Fruit fly (Drosophila melanogaster) whole organism, embryonic: ENCODE results near the gene Fnta.
A peak's percentile ranks its signal among the peaks of the same experiment; 100 is the strongest.

Source experiments
- Asciz ChIP-seq: fragments of 200-800 bp; sonication (Bioruptor generic); optimal IDR thresholded peaks from 2 replicates; lab custom pipeline; 2017; ENCODE audit warnings: missing biosample characterization, mild to moderate bottlenecking, missing genetic modification characterization, missing genetic modification reagents
- Atf-2 ChIP-seq: fragments of 200-800 bp; sonication (Bioruptor generic); optimal IDR thresholded peaks from 2 replicates; lab custom pipeline; 2016; ENCODE audit warnings: missing biosample characterization, missing genetic modification characterization
- BEAF-32 ChIP-seq: fragments of 200-800 bp; sonication (Bioruptor generic); optimal IDR thresholded peaks from 3 replicates; lab custom pipeline; 2017; ENCODE audit warnings: missing biosample characterization, missing genetic modification characterization, mild to moderate bottlenecking, moderate library complexity, missing genetic modification reagents
- C15 ChIP-seq: fragments of 200-800 bp; sonication (Bioruptor generic); IDR thresholded peaks from 3 replicates; pipeline ENCODE4 v1.3.6; 2022; ENCODE audit warnings: missing biosample characterization, missing genetic modification characterization
- CG10267 ChIP-seq: fragments of 200-800 bp; sonication (Bioruptor generic); optimal IDR thresholded peaks from 2 replicates; lab custom pipeline; 2018; ENCODE audit warnings: missing biosample characterization, mild to moderate bottlenecking, missing genetic modification characterization, moderate library complexity
- CG10979 ChIP-seq: fragments of 200-800 bp; sonication (Bioruptor generic); optimal IDR thresholded peaks from 2 replicates; lab custom pipeline; 2018; ENCODE audit warnings: missing biosample characterization, mild to moderate bottlenecking, missing genetic modification characterization, moderate library complexity
- CG11456 ChIP-seq: fragments of 200-800 bp; sonication (Bioruptor generic); IDR thresholded peaks from 3 replicates; pipeline ENCODE4 v1.3.6; 2022; ENCODE audit warnings: missing biosample characterization, missing genetic modification characterization
- CG12236 ChIP-seq: fragments of 200-800 bp; sonication (Bioruptor generic); optimal IDR thresholded peaks from 2 replicates; lab custom pipeline; 2016; ENCODE audit warnings: missing biosample characterization, missing genetic modification characterization
- CG15514 ChIP-seq: fragments of 200-800 bp; sonication (Bioruptor generic); optimal IDR thresholded peaks from 3 replicates; lab custom pipeline; 2017; ENCODE audit warnings: missing biosample characterization, missing genetic modification characterization, mild to moderate bottlenecking, moderate library complexity, missing genetic modification reagents
- CG16813 ChIP-seq: fragments of 200-800 bp; sonication (Bioruptor generic); IDR thresholded peaks from 3 replicates; pipeline ENCODE4 v1.3.6; 2022; ENCODE audit warnings: missing biosample characterization, missing genetic modification characterization; ENCODE audit not compliant: partially characterized antibody
- CG17829 ChIP-seq: fragments of 200-800 bp; optimal IDR thresholded peaks from 2 replicates; lab custom pipeline; 2019; ENCODE audit warnings: missing biosample characterization, mild to moderate bottlenecking, missing genetic modification characterization, moderate library complexity
- CG2678 ChIP-seq: fragments of 200-800 bp; sonication (Bioruptor generic); optimal IDR thresholded peaks from 3 replicates; lab custom pipeline; 2019; ENCODE audit warnings: missing biosample characterization, mild to moderate bottlenecking, missing genetic modification characterization, moderate library complexity
- CG2875 ChIP-seq: fragments of 200-800 bp; sonication (Bioruptor generic); optimal IDR thresholded peaks from 2 replicates; lab custom pipeline; 2017; ENCODE audit warnings: missing biosample characterization, mild to moderate bottlenecking, missing genetic modification characterization, missing genetic modification reagents
- CG31224 ChIP-seq: fragments of 200-800 bp; sonication (Bioruptor generic); IDR thresholded peaks from 2 replicates; pipeline ENCODE4 v1.3.6; 2022; ENCODE audit warnings: missing biosample characterization, missing genetic modification characterization
- CG32532 ChIP-seq: fragments of 200-800 bp; sonication (Bioruptor generic); IDR thresholded peaks from 2 replicates; pipeline ENCODE4 v1.3.6; 2022; ENCODE audit warnings: missing biosample characterization, missing genetic modification characterization
- CG3726 ChIP-seq: fragments of 200-800 bp; sonication (Bioruptor generic); IDR thresholded peaks from 3 replicates; pipeline ENCODE4, ENCODE4 v1.3.6; 2022; ENCODE audit warnings: missing biosample characterization, missing genetic modification characterization
- CG3847 ChIP-seq: fragments of 200-800 bp; sonication (Bioruptor generic); IDR thresholded peaks from 2 replicates; pipeline ENCODE4 v1.3.6; 2022; ENCODE audit warnings: missing biosample characterization, missing genetic modification characterization
- CG5953 ChIP-seq: fragments of 200-800 bp; sonication (Bioruptor generic); IDR thresholded peaks from 2 replicates; pipeline ENCODE4 v1.3.6; 2022; ENCODE audit warnings: missing biosample characterization, missing genetic modification characterization
- D19B ChIP-seq: fragments of 200-800 bp; sonication (Bioruptor generic); optimal IDR thresholded peaks from 2 replicates; lab custom pipeline; 2017; ENCODE audit warnings: missing biosample characterization, mild to moderate bottlenecking, missing genetic modification characterization
- Dad ChIP-seq: fragments of 200-800 bp; sonication (Bioruptor generic); optimal IDR thresholded peaks from 3 replicates; lab custom pipeline; 2016; ENCODE audit warnings: missing biosample characterization, missing genetic modification characterization
- Dp ChIP-seq: fragments of 200-800 bp; sonication (Bioruptor generic); optimal IDR thresholded peaks from 2 replicates; lab custom pipeline; 2018; ENCODE audit warnings: missing biosample characterization, mild to moderate bottlenecking, missing genetic modification characterization, moderate library complexity
- E2f1 ChIP-seq: fragments of 200-800 bp; sonication (Bioruptor generic); IDR thresholded peaks from 2 replicates; pipeline ENCODE4 v1.3.6; 2022; ENCODE audit warnings: missing biosample characterization, missing genetic modification characterization
- E2f2 ChIP-seq: fragments of 200-800 bp; sonication (Bioruptor generic); IDR thresholded peaks from 2 replicates; pipeline ENCODE4 v1.3.6; 2022; ENCODE audit warnings: missing biosample characterization, missing genetic modification characterization
- Ets97D ChIP-seq: fragments of 200-800 bp; sonication (Bioruptor generic); optimal IDR thresholded peaks from 3 replicates; lab custom pipeline; 2016; ENCODE audit warnings: missing biosample characterization, missing genetic modification characterization
- H2.0 ChIP-seq: fragments of 200-800 bp; sonication (Bioruptor generic); IDR thresholded peaks from 2 replicates; pipeline ENCODE4 v1.3.6; 2022; ENCODE audit warnings: missing biosample characterization, missing genetic modification characterization
- HmgZ ChIP-seq: fragments of 200-800 bp; sonication (Bioruptor generic); optimal IDR thresholded peaks from 2 replicates; lab custom pipeline; 2018; ENCODE audit warnings: missing biosample characterization, mild to moderate bottlenecking, missing genetic modification characterization
- Hmr ChIP-seq: fragments of 200-800 bp; sonication (Bioruptor generic); optimal IDR thresholded peaks from 3 replicates; lab custom pipeline; 2017; ENCODE audit warnings: mild to moderate bottlenecking, missing biosample characterization, missing genetic modification reagents, missing genetic modification characterization
- MBD-R2 ChIP-seq: fragments of 200-800 bp; sonication (Bioruptor generic); IDR thresholded peaks from 2 replicates; pipeline ENCODE4 v1.3.6; 2022; ENCODE audit warnings: missing biosample characterization, missing genetic modification characterization
- Nf-YC ChIP-seq: fragments of 200-800 bp; optimal IDR thresholded peaks from 3 replicates; lab custom pipeline; 2019; ENCODE audit warnings: missing biosample characterization, mild to moderate bottlenecking, missing genetic modification characterization, moderate library complexity
- NfI ChIP-seq: fragments of 200-800 bp; sonication (Bioruptor generic); optimal IDR thresholded peaks from 3 replicates; lab custom pipeline; 2018; ENCODE audit warnings: missing biosample characterization, mild to moderate bottlenecking, missing genetic modification characterization, moderate library complexity
- Rx ChIP-seq: fragments of 200-800 bp; sonication (Bioruptor generic); IDR thresholded peaks from 2 replicates; pipeline ENCODE4 v1.3.6; 2022; ENCODE audit warnings: missing biosample characterization, missing genetic modification characterization
- Scr ChIP-seq: fragments of 200-800 bp; sonication (Bioruptor generic); IDR thresholded peaks from 2 replicates; pipeline ENCODE4 v1.3.6; 2022; ENCODE audit warnings: missing biosample characterization, missing genetic modification characterization; ENCODE audit not compliant: partially characterized antibody
- Side ChIP-seq: fragments of 200-800 bp; sonication (Bioruptor generic); optimal IDR thresholded peaks from 2 replicates; lab custom pipeline; 2016; ENCODE audit warnings: missing biosample characterization, missing genetic modification characterization
- Sin3A ChIP-seq: fragments of >200 bp; optimal IDR thresholded peaks from 2 replicates; lab custom pipeline; 2018
- Six4 ChIP-seq: fragments of 200-800 bp; sonication (Bioruptor generic); optimal IDR thresholded peaks from 2 replicates; lab custom pipeline; 2016; ENCODE audit warnings: missing biosample characterization, missing genetic modification characterization
- ab ChIP-seq: fragments of 200-800 bp; sonication (Bioruptor generic); optimal IDR thresholded peaks from 2 replicates; lab custom pipeline; 2016; ENCODE audit warnings: missing biosample characterization, missing genetic modification characterization
- ash1 ChIP-seq: fragments of 200-800 bp; sonication (Bioruptor generic); optimal IDR thresholded peaks from 2 replicates; lab custom pipeline; 2018; ENCODE audit warnings: missing biosample characterization, mild to moderate bottlenecking, missing genetic modification characterization
- cas ChIP-seq: fragments of 200-800 bp; sonication (Bioruptor generic); IDR thresholded peaks from 2 replicates; pipeline ENCODE4 v1.3.6; 2022; ENCODE audit warnings: missing biosample characterization, missing genetic modification characterization
- corto ChIP-seq: fragments of 200-800 bp; sonication (Bioruptor generic); optimal IDR thresholded peaks from 2 replicates; lab custom pipeline; 2016; ENCODE audit warnings: missing biosample characterization, mild to moderate bottlenecking, missing genetic modification characterization, moderate library complexity
- crc ChIP-seq: fragments of 200-800 bp; sonication (Bioruptor generic); optimal IDR thresholded peaks from 2 replicates; lab custom pipeline; 2016; ENCODE audit warnings: missing biosample characterization, missing genetic modification characterization
- croc ChIP-seq: fragments of 200-800 bp; sonication (Bioruptor generic); conservative IDR thresholded peaks from 3 replicates; pipeline ENCODE4 v1.3.6; 2022; ENCODE audit warnings: missing biosample characterization, missing genetic modification characterization
- crp ChIP-seq, 2 experiments: fragments of 200-800 bp; sonication (Bioruptor generic); optimal IDR thresholded peaks; 2 replicates in 1 of 2; 3 replicates in 1 of 2; lab custom pipeline; 2017; ENCODE audit warnings: missing biosample characterization in 2 of 2, missing genetic modification characterization in 2 of 2, mild to moderate bottlenecking in 1 of 2, moderate library complexity in 1 of 2
- disco-r ChIP-seq: fragments of 200-800 bp; sonication (Bioruptor generic); optimal IDR thresholded peaks from 2 replicates; lab custom pipeline; 2016; ENCODE audit warnings: missing biosample characterization, missing genetic modification characterization
- dysf ChIP-seq: fragments of 200-800 bp; sonication (Bioruptor generic); IDR thresholded peaks from 3 replicates; pipeline ENCODE4 v1.3.6; 2022; ENCODE audit warnings: missing biosample characterization, missing genetic modification characterization
- gcm ChIP-seq: fragments of 200-800 bp; sonication (Bioruptor generic); optimal IDR thresholded peaks from 2 replicates; lab custom pipeline; 2019; ENCODE audit warnings: missing biosample characterization, mild to moderate bottlenecking, missing genetic modification characterization, moderate library complexity
- her ChIP-seq: fragments of 200-800 bp; sonication (Bioruptor generic); optimal IDR thresholded peaks from 2 replicates; lab custom pipeline; 2016; ENCODE audit warnings: missing biosample characterization, missing genetic modification characterization
- jumu ChIP-seq: fragments of 200-800 bp; sonication (Bioruptor generic); optimal IDR thresholded peaks from 3 replicates; lab custom pipeline; 2016; ENCODE audit warnings: missing biosample characterization, missing genetic modification characterization
- lmd ChIP-seq: fragments of 200-800 bp; sonication (Bioruptor generic); IDR thresholded peaks from 2 replicates; pipeline ENCODE4 v1.3.6; 2022; ENCODE audit warnings: missing biosample characterization, missing genetic modification characterization
- pita ChIP-seq: fragments of 200-800 bp; sonication (Bioruptor generic); optimal IDR thresholded peaks from 2 replicates; lab custom pipeline; 2017; ENCODE audit warnings: missing biosample characterization, mild to moderate bottlenecking, missing genetic modification characterization
- row ChIP-seq: fragments of 200-800 bp; sonication (Bioruptor generic); IDR thresholded peaks from 3 replicates; pipeline ENCODE4 v1.3.6; 2022; ENCODE audit warnings: missing biosample characterization, missing genetic modification characterization
- sd ChIP-seq: fragments of 200-800 bp; sonication (Bioruptor generic); optimal IDR thresholded peaks from 3 replicates; lab custom pipeline; 2018; ENCODE audit warnings: missing biosample characterization, mild to moderate bottlenecking, missing genetic modification characterization, moderate library complexity
- sima ChIP-seq: fragments of 200-800 bp; sonication (Bioruptor generic); optimal IDR thresholded peaks from 2 replicates; lab custom pipeline; 2016; ENCODE audit warnings: missing biosample characterization, missing genetic modification characterization
- ttk ChIP-seq: fragments of 200-800 bp; sonication (Bioruptor generic); IDR thresholded peaks from 2 replicates; pipeline ENCODE4 v2.1.2; 2022; ENCODE audit warnings: missing biosample characterization, missing genetic modification characterization

Gene Fnta

DNA sequence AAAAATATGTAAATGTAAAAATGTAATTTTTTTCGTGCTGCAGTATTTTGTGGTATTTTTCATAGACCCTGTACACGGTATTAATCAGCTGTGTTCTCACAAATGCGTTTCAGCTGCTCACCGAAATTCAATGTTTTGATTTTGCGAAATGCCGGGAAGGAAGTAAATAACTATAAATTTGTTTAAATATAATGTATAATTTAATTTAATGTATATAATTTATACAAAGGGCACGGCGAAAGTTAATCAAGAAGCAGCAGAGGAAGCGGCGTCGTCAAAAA, 36.0 kb downstream of the Fnta start, which contains the start of gene CG3294 (continued):
- TF ChIP-seq corto (GFP tag; lab: Kevin White, UChicago) (no peak), CG2875 (no peak), dysf (GFP tag; lab: Robert Waterston, UW) (no peak), CG12236 (GFP tag; lab: Kevin White, UChicago) (no peak), CG31224 (GFP tag; lab: Robert Waterston, UW) (no peak), Dp (GFP tag; lab: Kevin White, UChicago) (peak; percentile 47), ab (GFP tag; lab: Kevin White, UChicago) (no peak), Hmr (GFP tag; lab: Kevin White, UChicago) (no peak), CG15514 (GFP tag; lab: Kevin White, UChicago) (peak; percentile 24), CG10979 (tag; lab: Kevin White, UChicago) (no peak), CG3726 (GFP tag; lab: Robert Waterston, UW) (no peak), CG17829 (peak; percentile 1), row (no peak), CG10267 (tag; lab: Kevin White, UChicago) (peak; percentile 3), gcm (GFP tag; lab: Kevin White, UChicago) (no peak), CG11456 (no peak), Atf-2 (GFP tag; lab: Kevin White, UChicago) (no peak), crp (GFP tag; optimal IDR thresholded peaks at IDR 0.05; lab: Kevin White, UChicago) (peak; percentile 65 to 93), Nf-YC (tag; lab: Kevin White, UChicago) (peak; percentile 18), Side (GFP tag; lab: Kevin White, UChicago) (no peak), her (GFP tag; lab: Kevin White, UChicago) (peak; percentile 98), D19B (peak; percentile 61), CG16813 (no peak), H2.0 (GFP tag; lab: Robert Waterston, UW) (no peak), MBD-R2 (GFP tag; lab: Robert Waterston, UW) (peak; percentile 90), CG32532 (no peak), cas (no peak), Six4 (GFP tag; lab: Kevin White, UChicago) (no peak), croc (GFP tag; lab: Robert Waterston, UW) (no peak), ash1 (GFP tag; lab: Kevin White, UChicago) (no peak), Ets97D (GFP tag; lab: Kevin White, UChicago) (no peak), Dad (GFP tag; lab: Kevin White, UChicago) (no peak), CG2678 (tag; lab: Kevin White, UChicago) (no peak), CG5953 (no peak), HmgZ (tag; lab: Kevin White, UChicago) (no peak), BEAF-32 (GFP tag; lab: Kevin White, UChicago) (peak; percentile 26), Rx (GFP tag; lab: Robert Waterston, UW) (no peak), C15 (GFP tag; lab: Robert Waterston, UW) (no peak), sima (GFP tag; lab: Kevin White, UChicago) (no peak), CG3847 (GFP tag; lab: Robert Waterston, UW) (no peak), disco-r (GFP tag; lab: Kevin White, UChicago) (no peak), Scr (GFP tag; lab: Robert Waterston, UW) (peak; percentile 15; the same call in 1 of the 2 replicates), Asciz (GFP tag; lab: Kevin White, UChicago) (no peak), E2f2 (peak; percentile 54), pita (GFP tag; lab: Kevin White, UChicago) (no peak), NfI (GFP tag; lab: Kevin White, UChicago) (no peak), crc (GFP tag; lab: Kevin White, UChicago) (no peak), ttk (GFP tag; lab: Robert Waterston, UW) (no peak), sd (tag; lab: Kevin White, UChicago) (peak; percentile 5), lmd (no peak), Sin3A (lab: Kevin White, UChicago) (no peak), E2f1 (no peak), jumu (GFP tag; lab: Kevin White, UChicago) (no peak)
